Worm (Caenorhabditis elegans) whole organism, midembryonic: ENCODE measurements around the gene srm-2.

Source experiments
- T22C8.4 ChIP-seq: fragments of 200-800 bp; sonication (Bioruptor generic); IDR thresholded peaks from 2 replicates; pipeline ENCODE4 v1.3.6; 2022; ENCODE audit warnings: missing genetic modification characterization, missing compliant biosample characterization
- cog-1 ChIP-seq: sonication (generic microtip); optimal IDR thresholded peaks from 2 replicates; lab custom pipeline; 2016; ENCODE audit warnings: missing genetic modification characterization, missing compliant biosample characterization
- flt-1 ChIP-seq: fragments of 200-800 bp; sonication (Bioruptor generic); IDR thresholded peaks from 2 replicates; pipeline ENCODE4 v1.3.6; 2022; ENCODE audit warnings: missing genetic modification characterization, missing compliant biosample characterization
- klf-2 ChIP-seq: fragments of 200-800 bp; sonication (Bioruptor generic); conservative IDR thresholded peaks from 2 replicates; pipeline ENCODE4 v1.3.6; 2022; ENCODE audit warnings: missing genetic modification reagents, missing genetic modification characterization, missing compliant biosample characterization
- med-1 ChIP-seq: sonication (generic microtip); optimal IDR thresholded peaks from 2 replicates; lab custom pipeline; 2017; ENCODE audit warnings: missing genetic modification characterization, mild to moderate bottlenecking, missing compliant biosample characterization, antibody characterized with exemption, missing genetic modification reagents; ENCODE audit not compliant: insufficient read depth
- ref-1 ChIP-seq: fragments of 200-800 bp; sonication (Bioruptor generic); conservative IDR thresholded peaks from 2 replicates; pipeline ENCODE4 v1.3.6; 2022; ENCODE audit warnings: missing genetic modification reagents, missing genetic modification characterization, missing compliant biosample characterization
- tab-1 ChIP-seq: fragments of 200-800 bp; sonication (Bioruptor generic); IDR thresholded peaks from 2 replicates; pipeline ENCODE4 v1.3.6; 2022; ENCODE audit warnings: missing genetic modification characterization, missing compliant biosample characterization
- ztf-23 ChIP-seq: fragments of 200-800 bp; sonication (Bioruptor generic); IDR thresholded peaks from 2 replicates; pipeline ENCODE4 v1.3.6; 2022; ENCODE audit warnings: missing genetic modification reagents, missing genetic modification characterization, missing compliant biosample characterization
- ztf-29 ChIP-seq: fragments of 200-800 bp; sonication (Bioruptor generic); IDR thresholded peaks from 2 replicates; pipeline ENCODE4 v1.3.6; 2022; ENCODE audit warnings: missing genetic modification reagents, missing genetic modification characterization, missing compliant biosample characterization

Gene srm-2

DNA sequence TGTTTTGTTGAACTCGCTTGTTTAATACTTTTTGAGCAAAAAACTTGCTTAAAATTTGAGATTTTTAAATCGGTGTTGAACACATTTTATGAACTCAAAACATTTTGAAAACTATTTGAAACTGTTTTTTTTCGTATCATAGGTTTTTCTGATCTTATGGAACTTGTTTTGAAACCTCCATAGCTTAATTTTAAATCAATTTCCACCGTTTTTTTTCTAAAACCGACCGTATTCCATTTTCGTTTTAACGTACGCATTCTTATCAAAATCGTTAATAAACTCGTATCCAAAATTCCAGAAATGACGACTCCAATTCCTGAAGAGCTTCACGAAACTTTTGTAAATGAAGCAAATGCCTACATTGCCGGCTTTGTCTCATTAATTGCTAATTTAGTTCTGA is at the start of gene srm-2:
Gene srm-2, plus strand, starts transcription at position 301 of the 400 bp plus-strand sequence.
- TF ChIP-seq ztf-23 (GFP tag; lab: Robert Waterston, UW) (no peak), med-1 (GFP tag; lab: Kevin White, UChicago) (no peak), tab-1 (GFP tag; lab: Robert Waterston, UW) (no peak), cog-1 (tag; lab: Kevin White, UChicago) (no peak), T22C8.4 (GFP tag; lab: Robert Waterston, UW) (no peak), ref-1 (GFP tag; lab: Robert Waterston, UW) (no peak), flt-1 (no peak), klf-2 (no peak), ztf-29 (GFP tag; lab: Robert Waterston, UW) (no peak)

ce11 chrIV:4960623-4961022 is 47.9 kb upstream of the srm-2 start, which contains the start of gene str-164:
str-164 (plus strand) TSS chrIV:4960735.
- TF ChIP-seq med-1 (GFP tag; lab: Kevin White, UChicago) (no peak), cog-1 (tag; lab: Kevin White, UChicago) (no peak), ztf-23 (GFP tag; lab: Robert Waterston, UW) (no peak), ref-1 (GFP tag; lab: Robert Waterston, UW) (no peak), tab-1 (GFP tag; lab: Robert Waterston, UW) (no peak), T22C8.4 (GFP tag; lab: Robert Waterston, UW) (no peak), klf-2 (no peak)

DNA sequence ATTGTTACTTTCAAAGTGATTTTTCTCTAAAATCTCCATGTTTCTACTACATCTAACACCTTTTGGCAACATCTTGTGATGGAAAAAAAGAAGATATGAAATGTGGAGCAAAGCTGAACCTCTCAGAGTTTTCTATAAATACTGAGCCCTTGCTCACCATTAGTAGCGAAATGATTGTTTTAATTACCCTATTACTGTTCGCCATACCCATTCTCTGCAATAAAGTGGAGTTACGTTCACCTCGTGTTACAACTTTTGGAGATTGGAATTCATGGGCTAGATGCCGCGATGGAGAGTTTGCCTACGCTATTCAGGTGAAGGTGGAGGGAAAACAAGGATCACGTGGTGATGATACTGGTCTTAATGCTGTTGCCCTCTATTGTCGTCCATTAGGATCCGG is 44.6 kb upstream of the srm-2 start, which contains the start of gene txt-3:
Gene txt-3, plus strand, starts transcription at position 125 of the 400 bp plus-strand sequence.
- TF ChIP-seq med-1 (GFP tag; lab: Kevin White, UChicago) = no peak
- TF ChIP-seq cog-1 (tag; lab: Kevin White, UChicago) = no peak
- no peak for TF ChIP-seq klf-2
- TF ChIP-seq tab-1 (GFP tag; lab: Robert Waterston, UW) = no peak
- TF ChIP-seq flt-1 = no peak
- no peak for TF ChIP-seq T22C8.4 (GFP tag; lab: Robert Waterston, UW)
- TF ChIP-seq ztf-29 (GFP tag; lab: Robert Waterston, UW) = no peak
- no peak for TF ChIP-seq ztf-23 (GFP tag; lab: Robert Waterston, UW)
- no peak for TF ChIP-seq ref-1 (GFP tag; lab: Robert Waterston, UW)

DNA sequence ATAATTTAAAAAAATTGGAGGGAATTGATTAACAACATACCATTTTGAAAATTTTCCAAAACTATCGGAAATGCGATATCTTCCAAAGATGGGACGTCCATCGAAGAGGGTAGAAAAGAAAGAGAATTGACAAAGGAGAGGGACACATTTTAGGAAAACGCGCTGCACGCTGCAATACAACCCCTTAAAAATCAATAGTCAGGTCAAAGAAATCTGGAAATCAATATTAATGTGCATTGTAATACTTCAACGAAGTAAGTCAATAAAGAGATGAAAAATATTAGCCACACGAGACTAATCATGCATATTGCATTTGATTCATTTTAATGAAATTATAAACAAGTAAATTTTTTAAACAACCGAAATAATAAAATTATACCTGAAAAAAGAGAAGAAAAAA is 39.1 kb upstream of the srm-2 start, which contains the start of gene Y9C9A.13:
Gene Y9C9A.13, minus strand, starts transcription at position 101 of the 400 bp plus-strand sequence.
- TF ChIP-seq med-1 (GFP tag; lab: Kevin White, UChicago) = no peak
- no peak for TF ChIP-seq cog-1 (tag; lab: Kevin White, UChicago)
- no peak for TF ChIP-seq ref-1 (GFP tag; lab: Robert Waterston, UW)
- TF ChIP-seq T22C8.4 (GFP tag; lab: Robert Waterston, UW) = no peak
- TF ChIP-seq ztf-23 (GFP tag; lab: Robert Waterston, UW) = no peak
- TF ChIP-seq tab-1 (GFP tag; lab: Robert Waterston, UW) = no peak
- no peak for TF ChIP-seq ztf-29 (GFP tag; lab: Robert Waterston, UW)
- TF ChIP-seq flt-1 = no peak
- TF ChIP-seq klf-2 = no peak

ce11 chrIV:4975995-4976394 is 32.5 kb upstream of the srm-2 start, which contains the start of gene Y9C9A.16:
Y9C9A.16 (minus strand) TSS chrIV:4976125.
- TF ChIP-seq T22C8.4 (GFP tag; lab: Robert Waterston, UW) = no peak
- TF ChIP-seq klf-2 = no peak
- TF ChIP-seq tab-1 (GFP tag; lab: Robert Waterston, UW) = no peak
- no peak for TF ChIP-seq ref-1 (GFP tag; lab: Robert Waterston, UW)
- no peak for TF ChIP-seq cog-1 (tag; lab: Kevin White, UChicago)
- TF ChIP-seq med-1 (GFP tag; lab: Kevin White, UChicago) = no peak
- TF ChIP-seq flt-1 = no peak
- TF ChIP-seq ztf-29 (GFP tag; lab: Robert Waterston, UW) = no peak
- no peak for TF ChIP-seq ztf-23 (GFP tag; lab: Robert Waterston, UW)

ce11 chrIV:4977176-4977693 is 31.2 kb upstream of the srm-2 start, which contains the start of gene E03H12.5:
E03H12.5 (plus strand) TSS chrIV:4977226.
- TF ChIP-seq ztf-29 (GFP tag; lab: Robert Waterston, UW) = no peak
- no peak for TF ChIP-seq klf-2
- no peak for TF ChIP-seq med-1 (GFP tag; lab: Kevin White, UChicago)
- no peak for TF ChIP-seq tab-1 (GFP tag; lab: Robert Waterston, UW)
- TF ChIP-seq cog-1 (tag; lab: Kevin White, UChicago) = no peak
- TF ChIP-seq ztf-23 (GFP tag; lab: Robert Waterston, UW) = no peak
- TF ChIP-seq flt-1 = no peak
- no peak for TF ChIP-seq T22C8.4 (GFP tag; lab: Robert Waterston, UW)
- no peak for TF ChIP-seq ref-1 (GFP tag; lab: Robert Waterston, UW)

ce11 chrIV:4981027-4981426 is 27.5 kb upstream of the srm-2 start, which contains the start of gene srz-24:
srz-24 (minus strand) TSS chrIV:4981127.
- TF ChIP-seq ztf-29 (GFP tag; lab: Robert Waterston, UW) (no peak), T22C8.4 (GFP tag; lab: Robert Waterston, UW) (no peak), cog-1 (tag; lab: Kevin White, UChicago) (no peak)

- TF ChIP-seq cog-1 (tag; lab: Kevin White, UChicago) (no peak), ztf-23 (GFP tag; lab: Robert Waterston, UW) (no peak), T22C8.4 (GFP tag; lab: Robert Waterston, UW) (no peak), flt-1 (no peak), klf-2 (no peak)
These were observed 26.0 kb upstream of the srm-2 start, which contains the start of gene E03H12.4 for ce11 chrIV:4982477-4982876. E03H12.4 (plus strand) TSS chrIV:4982596.

DNA sequence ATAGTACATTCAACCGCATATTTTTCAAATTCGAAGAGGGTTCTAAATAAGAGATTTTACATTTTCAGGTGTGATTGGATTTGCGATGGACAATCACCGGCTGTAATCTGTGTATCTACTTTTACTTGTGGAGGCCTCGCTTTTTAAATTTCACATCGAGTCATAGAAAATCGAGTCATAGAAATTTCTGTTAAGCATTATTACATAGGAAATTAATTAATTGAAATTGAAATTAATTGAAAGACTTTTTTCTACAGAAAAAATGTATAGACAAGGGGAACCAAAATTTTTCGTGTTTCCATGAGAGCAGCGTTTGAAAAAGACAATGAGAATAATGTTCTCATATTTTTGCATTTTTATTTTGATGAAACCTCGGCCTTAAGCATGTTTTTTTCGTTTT is 24.7 kb upstream of the srm-2 start, which contains the start of gene clec-176:
Gene clec-176, plus strand, starts transcription at position 301 of the 400 bp plus-strand sequence.
- TF ChIP-seq T22C8.4 (GFP tag; lab: Robert Waterston, UW) (no peak), cog-1 (tag; lab: Kevin White, UChicago) (no peak), flt-1 (no peak), med-1 (GFP tag; lab: Kevin White, UChicago) (no peak), klf-2 (no peak), ztf-29 (GFP tag; lab: Robert Waterston, UW) (no peak), ztf-23 (GFP tag; lab: Robert Waterston, UW) (no peak)
